Worm (Caenorhabditis elegans): Measurements from ENCODE around the gene K10G6.9.

- TF ChIP-seq ztf-11 (tag; optimal IDR thresholded peaks at IDR 0.05): no peak
- no peak for TF ChIP-seq nhr-23 (tag; optimal IDR thresholded peaks at IDR 0.05)
- no peak for TF ChIP-seq unc-62 (GFP tag; optimal IDR thresholded peaks at IDR 0.05)
- TF ChIP-seq zag-1 (tag; optimal IDR thresholded peaks at IDR 0.05): no peak
- no peak for TF ChIP-seq skn-1 (tag; optimal IDR thresholded peaks at IDR 0.05)
Observed at ce11 chrII:3968808-3969207, 3.3 kb upstream of the K10G6.9 start.

Measured in whole organism, L3 larva.